Fruit fly (Drosophila melanogaster): ENCODE data around the gene CG12071.

DNA sequence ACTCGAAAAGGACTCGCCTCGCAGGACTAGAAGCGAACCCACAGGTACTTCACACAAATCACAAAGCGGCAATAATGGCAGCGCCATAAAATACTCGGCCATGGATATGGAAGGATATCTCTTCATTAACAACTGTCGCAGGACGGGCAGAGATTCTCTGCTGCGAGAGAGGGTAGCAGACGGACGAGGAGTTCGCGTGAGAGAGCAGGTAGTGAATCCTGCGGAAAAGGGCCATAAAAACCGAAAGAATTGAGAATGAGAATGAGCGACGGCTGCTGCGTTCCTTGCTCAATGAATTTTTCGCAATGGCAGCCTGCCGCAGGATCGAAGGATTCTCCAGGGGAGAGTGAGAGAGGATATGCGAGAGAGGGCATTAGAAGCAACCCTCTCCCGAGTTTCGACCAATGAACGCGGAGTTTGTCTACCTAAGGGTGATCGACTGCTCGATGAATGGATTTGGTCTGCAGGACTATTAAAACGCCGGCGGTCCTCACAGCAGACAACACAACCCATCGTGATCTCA is 28.9 kb downstream of the CG12071 start, which contains the start of gene tll:
- TF ChIP-seq CG13204 (GFP tag; optimal IDR thresholded peaks at IDR 0.05) (no peak), Pif1B (GFP tag; optimal IDR thresholded peaks at IDR 0.05) (no peak), CG12605 (GFP tag; IDR thresholded peaks at IDR 0.05) (no peak), CG15710 (tag; optimal IDR thresholded peaks at IDR 0.05) (no peak), CG34367 (tag; optimal IDR thresholded peaks at IDR 0.05) (no peak), fd96Ca (GFP tag; IDR thresholded peaks at IDR 0.05) (no peak), rn (GFP tag; IDR thresholded peaks at IDR 0.05) (no peak), Ets98B (GFP tag; IDR thresholded peaks at IDR 0.05) (no peak), Pif1A (GFP tag; optimal IDR thresholded peaks at IDR 0.05) (no peak), EcR (GFP tag; optimal IDR thresholded peaks at IDR 0.05) (no peak), CG4496 (GFP tag; IDR thresholded peaks at IDR 0.05) (no peak), CG8301 (tag; optimal IDR thresholded peaks at IDR 0.05) (no peak), CG9948 (tag; optimal IDR thresholded peaks at IDR 0.05) (no peak), CG8159 (tag; optimal IDR thresholded peaks at IDR 0.05) (no peak)
